Worm (Caenorhabditis elegans) whole organism, young adult: ENCODE data around the gene E02H4.5.
A peak's percentile ranks its signal among the peaks of the same experiment; 100 is the strongest.

Experiments
- B0019.2 ChIP-seq: fragments of 200-800 bp; sonication (Bioruptor generic); conservative IDR thresholded peaks from 2 replicates; pipeline ENCODE4 v1.3.6; 2022; ENCODE audit warnings: missing genetic modification reagents, missing genetic modification characterization, missing compliant biosample characterization
- B0336.3 ChIP-seq: fragments of 200-800 bp; sonication (Bioruptor generic); IDR thresholded peaks from 2 replicates; pipeline ENCODE4 v1.3.6; 2022; ENCODE audit warnings: missing genetic modification characterization, missing compliant biosample characterization
- C06A6.2 ChIP-seq: fragments of 200-800 bp; sonication (Bioruptor generic); conservative IDR thresholded peaks from 2 replicates; pipeline ENCODE4 v1.3.6; 2022; ENCODE audit warnings: missing genetic modification characterization, missing compliant biosample characterization
- D2030.7 ChIP-seq: fragments of 200-800 bp; sonication (Bioruptor generic); IDR thresholded peaks from 2 replicates; pipeline ENCODE4 v1.3.6; 2022; ENCODE audit warnings: missing genetic modification reagents, missing genetic modification characterization, missing compliant biosample characterization
- F57C9.4 ChIP-seq: sonication (generic microtip); optimal IDR thresholded peaks from 2 replicates; lab custom pipeline; 2017; ENCODE audit warnings: mild to moderate bottlenecking, missing genetic modification characterization, missing compliant biosample characterization
- K11D2.4 ChIP-seq: fragments of 200-800 bp; sonication (Bioruptor generic); IDR thresholded peaks from 2 replicates; pipeline ENCODE4 v1.3.6; 2022; ENCODE audit warnings: missing genetic modification reagents, missing genetic modification characterization, missing compliant biosample characterization
- K12H6.12 ChIP-seq: fragments of 200-800 bp; sonication (Bioruptor generic); optimal IDR thresholded peaks from 2 replicates; lab custom pipeline; 2018; ENCODE audit warnings: mild to moderate bottlenecking, missing genetic modification characterization, missing compliant biosample characterization
- Y53F4B.3 ChIP-seq: fragments of 200-800 bp; sonication (Bioruptor generic); IDR thresholded peaks from 2 replicates; pipeline ENCODE4 v1.3.6; 2022; ENCODE audit warnings: missing genetic modification reagents, missing genetic modification characterization, missing compliant biosample characterization
- Y56A3A.18 ChIP-seq: fragments of 200-800 bp; sonication (Bioruptor generic); IDR thresholded peaks from 2 replicates; pipeline ENCODE4 v1.3.6; 2022; ENCODE audit warnings: missing genetic modification reagents, missing genetic modification characterization, missing compliant biosample characterization
- Y79H2A.3 ChIP-seq: fragments of 200-800 bp; sonication (Bioruptor generic); conservative IDR thresholded peaks from 2 replicates; pipeline ENCODE4 v1.3.6; 2022; ENCODE audit warnings: missing genetic modification reagents, missing genetic modification characterization, missing compliant biosample characterization
- Y95B8A.8 ChIP-seq: fragments of 200-800 bp; sonication (Bioruptor generic); IDR thresholded peaks from 2 replicates; pipeline ENCODE4 v1.3.6; 2022; ENCODE audit warnings: missing genetic modification reagents, missing genetic modification characterization, missing compliant biosample characterization
- attf-5 ChIP-seq: fragments of 200-800 bp; sonication (Bioruptor generic); optimal IDR thresholded peaks from 2 replicates; lab custom pipeline; 2018; ENCODE audit warnings: mild to moderate bottlenecking, missing genetic modification characterization, missing compliant biosample characterization
- cebp-1 ChIP-seq, 2 experiments: fragments of 200-800 bp in 1 of 2; sonication (Bioruptor generic) in 1 of 2; sonication (generic microtip) in 1 of 2; IDR thresholded peaks in 1 of 2; optimal IDR thresholded peaks in 1 of 2; 2 replicates each; pipeline versions ENCODE4 v1.3.6 to Lab custom; 2017 to 2022; ENCODE audit warnings: missing compliant biosample characterization in 2 of 2, missing genetic modification characterization in 2 of 2, mild to moderate bottlenecking in 1 of 2, missing genetic modification reagents in 1 of 2, moderate library complexity in 1 of 2
- ceh-58 ChIP-seq: fragments of 200-800 bp; sonication (Bioruptor generic); IDR thresholded peaks from 2 replicates; pipeline ENCODE4 v1.3.6; 2022; ENCODE audit warnings: missing genetic modification characterization, missing compliant biosample characterization
- dox-1 ChIP-seq: fragments of 200-800 bp; sonication (Bioruptor generic); IDR thresholded peaks from 2 replicates; pipeline ENCODE4 v1.3.6; 2022; ENCODE audit warnings: missing genetic modification reagents, missing genetic modification characterization, missing compliant biosample characterization
- dpff-1 ChIP-seq: sonication (generic microtip); optimal IDR thresholded peaks from 2 replicates; lab custom pipeline; 2017; ENCODE audit warnings: mild to moderate bottlenecking, missing genetic modification characterization, missing compliant biosample characterization
- hlh-26 ChIP-seq: fragments of 200-800 bp; sonication (Bioruptor generic); conservative IDR thresholded peaks from 2 replicates; pipeline ENCODE4 v1.3.6; 2022; ENCODE audit warnings: missing genetic modification reagents, missing genetic modification characterization, missing compliant biosample characterization
- hmg-20 ChIP-seq: fragments of 200-800 bp; sonication (Bioruptor generic); IDR thresholded peaks from 2 replicates; pipeline ENCODE4 v1.3.6; 2022; ENCODE audit warnings: missing genetic modification reagents, missing genetic modification characterization, missing compliant biosample characterization
- lag-1 ChIP-seq: fragments of 200-800 bp; sonication (Bioruptor generic); IDR thresholded peaks from 2 replicates; pipeline ENCODE4 v1.3.6; 2022; ENCODE audit warnings: missing genetic modification reagents, missing genetic modification characterization, missing compliant biosample characterization
- let-607 ChIP-seq, 2 experiments: fragments of 200-800 bp in 1 of 2; sonication (Bioruptor generic) in 1 of 2; sonication (generic microtip) in 1 of 2; optimal IDR thresholded peaks; 2 replicates each; lab custom pipeline; 2016 to 2018; ENCODE audit warnings: mild to moderate bottlenecking in 2 of 2, missing compliant biosample characterization in 2 of 2, missing genetic modification characterization in 2 of 2, moderate library complexity in 2 of 2, missing genotype in 1 of 2
- lin-26 ChIP-seq: fragments of 200-800 bp; sonication (Bioruptor generic); IDR thresholded peaks from 2 replicates; pipeline ENCODE4 v1.3.6; 2022; ENCODE audit warnings: missing genetic modification reagents, missing genetic modification characterization, missing compliant biosample characterization
- lsy-27 ChIP-seq: sonication (generic microtip); optimal IDR thresholded peaks from 2 replicates; lab custom pipeline; 2017; ENCODE audit warnings: missing genetic modification characterization, mild to moderate bottlenecking, missing compliant biosample characterization, antibody characterized with exemption, missing genotype, borderline replicate concordance; ENCODE audit not compliant: insufficient read depth
- madf-10 ChIP-seq: sonication (generic microtip); optimal IDR thresholded peaks from 2 replicates; lab custom pipeline; 2016; ENCODE audit warnings: mild to moderate bottlenecking, missing genetic modification characterization, missing compliant biosample characterization
- mes-4 ChIP-seq: sonication (generic microtip); optimal IDR thresholded peaks from 2 replicates; lab custom pipeline; 2016; ENCODE audit warnings: missing genotype, missing genetic modification characterization, missing compliant biosample characterization
- mxl-1 ChIP-seq: sonication (generic microtip); optimal IDR thresholded peaks from 2 replicates; lab custom pipeline; 2016; ENCODE audit warnings: missing genetic modification characterization, missing compliant biosample characterization
- nfyb-1 ChIP-seq: fragments of 200-800 bp; sonication (Bioruptor generic); IDR thresholded peaks from 2 replicates; pipeline ENCODE4 v1.3.6; 2022; ENCODE audit warnings: missing genetic modification reagents, missing genetic modification characterization, missing compliant biosample characterization
- nhr-179 ChIP-seq: sonication (generic microtip); optimal IDR thresholded peaks from 2 replicates; lab custom pipeline; 2016; ENCODE audit warnings: mild to moderate bottlenecking, missing genetic modification characterization, missing compliant biosample characterization
- nhr-80 ChIP-seq: sonication (generic microtip); optimal IDR thresholded peaks from 2 replicates; lab custom pipeline; 2016; ENCODE audit warnings: missing genetic modification characterization, missing compliant biosample characterization
- rcor-1 ChIP-seq: fragments of 200-800 bp; sonication (Bioruptor generic); IDR thresholded peaks from 2 replicates; pipeline ENCODE4 v1.3.6; 2022; ENCODE audit warnings: missing genetic modification reagents, missing genetic modification characterization, missing compliant biosample characterization
- sdz-38 ChIP-seq: sonication (generic microtip); optimal IDR thresholded peaks from 2 replicates; lab custom pipeline; 2016; ENCODE audit warnings: missing genotype, missing genetic modification characterization, missing compliant biosample characterization
- snpc-1.3 ChIP-seq: sonication (generic microtip); optimal IDR thresholded peaks from 2 replicates; lab custom pipeline; 2017; ENCODE audit warnings: missing genetic modification characterization, mild to moderate bottlenecking, missing compliant biosample characterization, antibody characterized with exemption, moderate library complexity, missing genotype, missing genetic modification reagents; ENCODE audit not compliant: insufficient read depth
- sptf-2 ChIP-seq: fragments of 200-800 bp; sonication (Bioruptor generic); optimal IDR thresholded peaks from 2 replicates; lab custom pipeline; 2018; ENCODE audit warnings: mild to moderate bottlenecking, missing genetic modification characterization, missing compliant biosample characterization
- tbx-9 ChIP-seq: sonication (generic microtip); optimal IDR thresholded peaks from 2 replicates; lab custom pipeline; 2016; ENCODE audit warnings: borderline replicate concordance, missing genetic modification characterization, inconsistent platforms, missing compliant biosample characterization
- tlf-1 ChIP-seq: fragments of 200-800 bp; sonication (Bioruptor generic); optimal IDR thresholded peaks from 2 replicates; lab custom pipeline; 2018; ENCODE audit warnings: mild to moderate bottlenecking, missing genetic modification characterization, missing compliant biosample characterization
- unc-130 ChIP-seq: sonication (generic microtip); optimal IDR thresholded peaks from 2 replicates; lab custom pipeline; 2016; ENCODE audit warnings: missing genetic modification reagents, missing genetic modification characterization, missing compliant biosample characterization
- unc-62 ChIP-seq: fragments of 150-350 bp; optimal IDR thresholded peaks from 2 replicates; lab custom pipeline; 2014; ENCODE audit warnings: missing biosample characterization, missing genetic modification reagents, missing genetic modification characterization
- xnd-1 ChIP-seq: sonication (generic microtip); optimal IDR thresholded peaks from 2 replicates; lab custom pipeline; 2016; ENCODE audit warnings: missing genotype, missing genetic modification reagents, missing genetic modification characterization, missing compliant biosample characterization
- zfh-2 ChIP-seq: fragments of 200-800 bp; sonication (Bioruptor generic); conservative IDR thresholded peaks from 2 replicates; pipeline ENCODE4 v1.3.6; 2022; ENCODE audit warnings: missing genetic modification reagents, missing genetic modification characterization, missing compliant biosample characterization
- ztf-25 ChIP-seq: fragments of 200-800 bp; sonication (Bioruptor generic); IDR thresholded peaks from 2 replicates; pipeline ENCODE4 v1.3.6; 2022; ENCODE audit warnings: missing genetic modification reagents, missing genetic modification characterization, missing compliant biosample characterization
- ztf-26 ChIP-seq: sonication (generic microtip); optimal IDR thresholded peaks from 2 replicates; lab custom pipeline; 2017; ENCODE audit warnings: missing genetic modification characterization, missing compliant biosample characterization
- ztf-28 ChIP-seq: fragments of 200-800 bp; sonication (Bioruptor generic); IDR thresholded peaks from 2 replicates; pipeline ENCODE4 v1.3.6; 2022; ENCODE audit warnings: missing genetic modification reagents, missing genetic modification characterization, missing compliant biosample characterization

Gene E02H4.5

ce11 chrX:14246518-14246917 is 8.4 kb downstream of the E02H4.5 start, which contains the start of gene mlc-6:
Gene mlc-6 (minus strand): TSS chrX:14246618.
- TF ChIP-seq dpff-1 (tag; lab: Kevin White, UChicago) (no peak), hlh-26 (GFP tag; lab: Robert Waterston, UW) (no peak), ceh-58 (GFP tag; lab: Robert Waterston, UW) (no peak), tbx-9 (no peak), ztf-26 (tag; lab: Kevin White, UChicago) (no peak), mxl-1 (tag; lab: Kevin White, UChicago) (no peak), zfh-2 (GFP tag; lab: Robert Waterston, UW) (no peak), K12H6.12 (tag; lab: Kevin White, UChicago) (no peak), nfyb-1 (GFP tag; lab: Robert Waterston, UW) (no peak), dox-1 (no peak), snpc-1.3 (tag; lab: Kevin White, UChicago) (no peak)
- TF ChIP-seq, all 124 proteins: peak for 0

DNA sequence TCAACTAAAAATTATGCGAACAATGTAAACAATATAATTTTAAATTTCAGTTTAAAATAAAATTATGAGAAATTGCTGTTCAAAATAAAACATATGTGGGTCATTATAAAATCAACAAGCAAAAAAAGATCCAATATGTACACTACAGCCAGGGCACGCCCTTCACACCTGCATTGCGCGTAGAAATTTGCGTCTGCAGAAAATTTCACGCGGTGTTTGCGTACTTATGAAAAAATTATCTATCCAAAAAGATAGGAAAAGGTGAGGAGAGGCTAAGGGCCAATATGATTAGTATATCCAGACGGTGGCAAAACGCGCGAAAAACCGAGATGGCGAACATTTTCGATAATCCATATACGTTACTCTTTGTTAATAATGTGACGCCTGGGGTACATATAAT is 10.4 kb downstream of the E02H4.5 start:
- TF ChIP-seq nhr-80 (tag; lab: Kevin White, UChicago) (peak; percentile 6), ztf-28 (GFP tag; lab: Robert Waterston, UW) (no peak)

ce11 chrX:14243345-14243961 is 11.5 kb downstream of the E02H4.5 start, which contains the start of gene K04C1.3:
Gene K04C1.3 (minus strand): TSS chrX:14243395.
- TF ChIP-seq cebp-1 (GFP tag; IDR thresholded peaks at IDR 0.05; lab: Robert Waterston, UW) (no peak), cebp-1 (tag; optimal IDR thresholded peaks at IDR 0.05; lab: Kevin White, UChicago) (no peak), lsy-27 (no peak), nhr-80 (tag; lab: Kevin White, UChicago) (peak; percentile 54), hmg-20 (GFP tag; lab: Robert Waterston, UW) (no peak), dox-1 (no peak)
- TF ChIP-seq, all 124 proteins: peak for 1

DNA sequence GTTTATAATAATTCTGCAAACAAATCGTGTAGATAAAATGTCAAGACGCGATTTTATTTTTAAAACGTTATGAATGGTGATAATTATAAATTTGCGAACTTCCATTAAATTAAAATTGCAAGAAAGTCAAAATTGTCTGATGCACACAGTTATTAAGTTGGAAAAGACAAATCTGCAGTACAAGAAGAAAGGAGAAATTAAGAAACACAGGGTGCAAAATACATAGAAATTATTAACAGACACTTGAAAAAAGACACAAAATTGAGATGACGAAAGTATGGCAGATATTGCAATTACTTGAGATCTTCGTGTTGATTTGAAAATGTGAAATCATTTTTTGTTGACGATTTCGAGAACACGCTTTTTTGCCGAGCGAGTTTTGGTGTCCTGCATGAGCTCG is 13.4 kb downstream of the E02H4.5 start:
- no peak for TF ChIP-seq K11D2.4
- no peak for TF ChIP-seq D2030.7 (GFP tag; lab: Robert Waterston, UW)
- no peak for TF ChIP-seq dpff-1 (tag; lab: Kevin White, UChicago)
- no peak for TF ChIP-seq attf-5 (GFP tag; lab: Kevin White, UChicago)
- TF ChIP-seq mes-4 (tag; lab: Kevin White, UChicago) = no peak
- TF ChIP-seq Y53F4B.3 (GFP tag; lab: Robert Waterston, UW) = no peak
- no peak for TF ChIP-seq sptf-2
- TF ChIP-seq ztf-25 (GFP tag; lab: Robert Waterston, UW) = no peak
- TF ChIP-seq xnd-1 (tag; lab: Kevin White, UChicago) = no peak
- no peak for TF ChIP-seq nhr-80 (tag; lab: Kevin White, UChicago)
- TF ChIP-seq C06A6.2 = no peak
- TF ChIP-seq unc-62 (GFP tag; lab: Kevin White, UChicago) = no peak
- TF ChIP-seq sdz-38 (tag; lab: Kevin White, UChicago) = no peak
- TF ChIP-seq Y79H2A.3 (GFP tag; lab: Robert Waterston, UW) = no peak
- no peak for TF ChIP-seq B0336.3 (GFP tag; lab: Robert Waterston, UW)
- TF ChIP-seq lag-1 (GFP tag; lab: Robert Waterston, UW) = no peak
- TF ChIP-seq, all 124 proteins: peak for 0

- TF ChIP-seq ztf-28 (GFP tag; lab: Robert Waterston, UW) (no peak), Y56A3A.18 (GFP tag; lab: Robert Waterston, UW) (no peak), nhr-179 (no peak), Y95B8A.8 (GFP tag; lab: Robert Waterston, UW) (no peak), unc-130 (GFP tag; lab: Kevin White, UChicago) (no peak), let-607 (tag; optimal IDR thresholded peaks at IDR 0.05; lab: Kevin White, UChicago) (no peak), K11D2.4 (no peak), unc-62 (GFP tag; lab: Kevin White, UChicago) (no peak), madf-10 (tag; lab: Kevin White, UChicago) (no peak), tlf-1 (GFP tag; lab: Kevin White, UChicago) (no peak), nfyb-1 (GFP tag; lab: Robert Waterston, UW) (no peak), F57C9.4 (tag; lab: Kevin White, UChicago) (no peak), zfh-2 (GFP tag; lab: Robert Waterston, UW) (no peak), lin-26 (GFP tag; lab: Robert Waterston, UW) (no peak), B0019.2 (GFP tag; lab: Robert Waterston, UW) (no peak), rcor-1 (GFP tag; lab: Robert Waterston, UW) (no peak)
Observed at ce11 chrX:14240205-14240604, 14.7 kb downstream of the E02H4.5 start.
